Worm (Caenorhabditis elegans) whole organism, young adult: ENCODE data around the gene rips-1.

ENCODE experiments used
- B0019.2 ChIP-seq: fragments of 200-800 bp; sonication (Bioruptor generic); conservative IDR thresholded peaks from 2 replicates; pipeline ENCODE4 v1.3.6; 2022; ENCODE audit warnings: missing genetic modification reagents, missing genetic modification characterization, missing compliant biosample characterization
- C17E4.6 ChIP-seq: fragments of 200-800 bp; sonication (Bioruptor generic); IDR thresholded peaks from 2 replicates; pipeline ENCODE4 v1.3.6; 2022; ENCODE audit warnings: missing genetic modification reagents, missing genetic modification characterization, missing compliant biosample characterization
- F22D6.2 ChIP-seq: sonication (generic microtip); optimal IDR thresholded peaks from 2 replicates; lab custom pipeline; 2016; ENCODE audit warnings: mild to moderate bottlenecking, missing genetic modification characterization, missing compliant biosample characterization
- F33H1.4 ChIP-seq: fragments of 200-800 bp; sonication (Bioruptor generic); IDR thresholded peaks from 2 replicates; pipeline ENCODE4 v1.3.6; 2022; ENCODE audit warnings: missing genetic modification reagents, missing genetic modification characterization, missing compliant biosample characterization
- F52B5.7 ChIP-seq: sonication (generic microtip); optimal IDR thresholded peaks from 2 replicates; lab custom pipeline; 2016; ENCODE audit warnings: mild to moderate bottlenecking, missing genetic modification characterization, missing compliant biosample characterization
- F57A8.1 ChIP-seq: fragments of 200-800 bp; sonication (Bioruptor generic); optimal IDR thresholded peaks from 2 replicates; lab custom pipeline; 2018; ENCODE audit warnings: mild to moderate bottlenecking, missing genetic modification characterization, moderate library complexity, missing compliant biosample characterization
- T07F8.4 ChIP-seq: sonication (generic microtip); optimal IDR thresholded peaks from 2 replicates; lab custom pipeline; 2016; ENCODE audit warnings: mild to moderate bottlenecking, missing genetic modification characterization, moderate library complexity, missing compliant biosample characterization
- Y53G8AR.9 ChIP-seq: fragments of 200-800 bp; sonication (Bioruptor generic); conservative IDR thresholded peaks from 2 replicates; pipeline ENCODE4 v1.3.6; 2022; ENCODE audit warnings: missing genetic modification reagents, missing genetic modification characterization, missing compliant biosample characterization
- ZK185.1 ChIP-seq: sonication (generic microtip); optimal IDR thresholded peaks from 2 replicates; lab custom pipeline; 2016; ENCODE audit warnings: mild to moderate bottlenecking, missing genetic modification characterization, missing compliant biosample characterization; ENCODE audit not compliant: poor library complexity, severe bottlenecking
- athp-1 ChIP-seq: sonication (generic microtip); optimal IDR thresholded peaks from 2 replicates; lab custom pipeline; 2017; ENCODE audit warnings: mild to moderate bottlenecking, missing genetic modification characterization, missing compliant biosample characterization
- attf-3 ChIP-seq: fragments of 200-800 bp; sonication (Bioruptor generic); conservative IDR thresholded peaks from 2 replicates; pipeline ENCODE4 v1.3.6; 2022; ENCODE audit warnings: missing genetic modification reagents, missing genetic modification characterization, missing compliant biosample characterization
- attf-5 ChIP-seq: fragments of 200-800 bp; sonication (Bioruptor generic); optimal IDR thresholded peaks from 2 replicates; lab custom pipeline; 2018; ENCODE audit warnings: mild to moderate bottlenecking, missing genetic modification characterization, missing compliant biosample characterization
- bed-2 ChIP-seq: fragments of 200-800 bp; sonication (Bioruptor generic); IDR thresholded peaks from 2 replicates; pipeline ENCODE4 v1.3.6; 2022; ENCODE audit warnings: missing genetic modification reagents, missing genetic modification characterization, missing compliant biosample characterization
- ccch-3 ChIP-seq: fragments of 200-800 bp; sonication (Bioruptor generic); optimal IDR thresholded peaks from 2 replicates; lab custom pipeline; 2018; ENCODE audit warnings: mild to moderate bottlenecking, missing genetic modification characterization, missing compliant biosample characterization
- ceh-27 ChIP-seq: fragments of 200-800 bp; sonication (Bioruptor generic); optimal IDR thresholded peaks from 2 replicates; lab custom pipeline; 2018; ENCODE audit warnings: mild to moderate bottlenecking, missing genetic modification characterization, moderate library complexity, missing compliant biosample characterization
- ceh-91 ChIP-seq: fragments of 200-800 bp; sonication (Bioruptor generic); IDR thresholded peaks from 2 replicates; pipeline ENCODE4 v1.3.6; 2022; ENCODE audit warnings: missing genetic modification reagents, missing genetic modification characterization, missing compliant biosample characterization
- die-1 ChIP-seq: sonication (generic microtip); optimal IDR thresholded peaks from 2 replicates; lab custom pipeline; 2016; ENCODE audit warnings: missing genotype, mild to moderate bottlenecking, missing genetic modification characterization, missing compliant biosample characterization
- egl-18 ChIP-seq: fragments of 200-800 bp; sonication (Bioruptor generic); IDR thresholded peaks from 2 replicates; pipeline ENCODE4 v1.3.6; 2022; ENCODE audit warnings: missing genetic modification reagents, missing genetic modification characterization, missing compliant biosample characterization
- egl-44 ChIP-seq: fragments of 200-800 bp; sonication (Bioruptor generic); IDR thresholded peaks from 2 replicates; pipeline ENCODE4 v1.3.6; 2022; ENCODE audit warnings: missing genetic modification reagents, missing genetic modification characterization, missing compliant biosample characterization
- hlh-12 ChIP-seq: sonication (generic microtip); optimal IDR thresholded peaks from 2 replicates; lab custom pipeline; 2016; ENCODE audit warnings: missing genetic modification characterization, missing compliant biosample characterization
- hlh-26 ChIP-seq: fragments of 200-800 bp; sonication (Bioruptor generic); conservative IDR thresholded peaks from 2 replicates; pipeline ENCODE4 v1.3.6; 2022; ENCODE audit warnings: missing genetic modification reagents, missing genetic modification characterization, missing compliant biosample characterization
- let-526 ChIP-seq: fragments of 200-800 bp; sonication (Bioruptor generic); IDR thresholded peaks from 2 replicates; pipeline ENCODE4 v1.3.6; 2022; ENCODE audit warnings: missing genetic modification reagents, missing genetic modification characterization, missing compliant biosample characterization
- let-607 ChIP-seq, 2 experiments: fragments of 200-800 bp in 1 of 2; sonication (Bioruptor generic) in 1 of 2; sonication (generic microtip) in 1 of 2; optimal IDR thresholded peaks; 2 replicates each; lab custom pipeline; 2016 to 2018; ENCODE audit warnings: mild to moderate bottlenecking in 2 of 2, missing compliant biosample characterization in 2 of 2, missing genetic modification characterization in 2 of 2, moderate library complexity in 2 of 2, missing genotype in 1 of 2
- madf-10 ChIP-seq: sonication (generic microtip); optimal IDR thresholded peaks from 2 replicates; lab custom pipeline; 2016; ENCODE audit warnings: mild to moderate bottlenecking, missing genetic modification characterization, missing compliant biosample characterization
- madf-3 ChIP-seq: fragments of 200-800 bp; sonication (Bioruptor generic); IDR thresholded peaks from 2 replicates; pipeline ENCODE4 v1.3.6; 2022; ENCODE audit warnings: missing genetic modification reagents, missing genetic modification characterization, missing compliant biosample characterization
- madf-6 ChIP-seq: fragments of 200-800 bp; sonication (Bioruptor generic); IDR thresholded peaks from 2 replicates; pipeline ENCODE4 v1.3.6; 2022; ENCODE audit warnings: missing genetic modification reagents, missing genetic modification characterization, missing compliant biosample characterization
- nfyb-1 ChIP-seq: fragments of 200-800 bp; sonication (Bioruptor generic); IDR thresholded peaks from 2 replicates; pipeline ENCODE4 v1.3.6; 2022; ENCODE audit warnings: missing genetic modification reagents, missing genetic modification characterization, missing compliant biosample characterization
- nhr-120 ChIP-seq: fragments of 200-800 bp; sonication (Bioruptor generic); IDR thresholded peaks from 2 replicates; pipeline ENCODE4 v1.3.6; 2022; ENCODE audit warnings: missing genetic modification characterization, missing compliant biosample characterization
- nhr-80 ChIP-seq: sonication (generic microtip); optimal IDR thresholded peaks from 2 replicates; lab custom pipeline; 2016; ENCODE audit warnings: missing genetic modification characterization, missing compliant biosample characterization
- nhr-90 ChIP-seq: sonication (generic microtip); optimal IDR thresholded peaks from 2 replicates; lab custom pipeline; 2016; ENCODE audit warnings: missing genotype, mild to moderate bottlenecking, missing genetic modification characterization, missing compliant biosample characterization
- pbrm-1 ChIP-seq: fragments of 200-800 bp; sonication (Bioruptor generic); IDR thresholded peaks from 2 replicates; pipeline ENCODE4 v1.3.6; 2022; ENCODE audit warnings: missing genetic modification reagents, missing genetic modification characterization, missing compliant biosample characterization
- snpc-3.4 ChIP-seq: sonication (generic microtip); optimal IDR thresholded peaks from 2 replicates; lab custom pipeline; 2017; ENCODE audit warnings: missing genetic modification characterization, mild to moderate bottlenecking, missing compliant biosample characterization, antibody characterized with exemption, moderate library complexity, missing genotype, missing genetic modification reagents
- snpc-4 ChIP-seq, 5 experiments: fragments of 150-350 bp in 1 of 5; sonication (generic microtip) in 4 of 5; optimal IDR thresholded peaks; 2 replicates each; lab custom pipeline; 2014 to 2018; ENCODE audit warnings: missing genetic modification characterization in 5 of 5, missing biosample characterization in 3 of 5, antibody characterized with exemption in 2 of 5, mild to moderate bottlenecking in 2 of 5, missing compliant biosample characterization in 2 of 5, missing genotype in 2 of 5, moderate library complexity in 2 of 5, missing genetic modification reagents in 1 of 5
- sptf-2 ChIP-seq: fragments of 200-800 bp; sonication (Bioruptor generic); optimal IDR thresholded peaks from 2 replicates; lab custom pipeline; 2018; ENCODE audit warnings: mild to moderate bottlenecking, missing genetic modification characterization, missing compliant biosample characterization
- tlf-1 ChIP-seq: fragments of 200-800 bp; sonication (Bioruptor generic); optimal IDR thresholded peaks from 2 replicates; lab custom pipeline; 2018; ENCODE audit warnings: mild to moderate bottlenecking, missing genetic modification characterization, missing compliant biosample characterization
- unc-130 ChIP-seq: sonication (generic microtip); optimal IDR thresholded peaks from 2 replicates; lab custom pipeline; 2016; ENCODE audit warnings: missing genetic modification reagents, missing genetic modification characterization, missing compliant biosample characterization
- zfh-2 ChIP-seq: fragments of 200-800 bp; sonication (Bioruptor generic); conservative IDR thresholded peaks from 2 replicates; pipeline ENCODE4 v1.3.6; 2022; ENCODE audit warnings: missing genetic modification reagents, missing genetic modification characterization, missing compliant biosample characterization
- ztf-22 ChIP-seq: fragments of 200-800 bp; sonication (Bioruptor generic); optimal IDR thresholded peaks from 2 replicates; lab custom pipeline; 2018; ENCODE audit warnings: mild to moderate bottlenecking, missing genetic modification characterization, moderate library complexity, missing compliant biosample characterization
- ztf-26 ChIP-seq: sonication (generic microtip); optimal IDR thresholded peaks from 2 replicates; lab custom pipeline; 2017; ENCODE audit warnings: missing genetic modification characterization, missing compliant biosample characterization

Gene rips-1

ce11 chrV:3807846-3808245 lies 36.0 kb downstream of the rips-1 start:
- TF ChIP-seq attf-5 (GFP tag; lab: Kevin White, UChicago) (no peak), C17E4.6 (GFP tag; lab: Robert Waterston, UW) (no peak), hlh-12 (tag; lab: Kevin White, UChicago) (no peak), ceh-91 (no peak)

ce11 chrV:3808336-3808735 lies 36.5 kb downstream of the rips-1 start, which contains the start of gene srw-6:
srw-6 (plus strand) TSS chrV:3808636.
- TF ChIP-seq Y53G8AR.9 (GFP tag; lab: Robert Waterston, UW) (no peak), nhr-80 (tag; lab: Kevin White, UChicago) (no peak), hlh-26 (GFP tag; lab: Robert Waterston, UW) (no peak), ztf-22 (GFP tag; lab: Kevin White, UChicago) (no peak), madf-10 (tag; lab: Kevin White, UChicago) (no peak), T07F8.4 (tag; lab: Kevin White, UChicago) (no peak), unc-130 (GFP tag; lab: Kevin White, UChicago) (no peak), snpc-3.4 (no peak), ceh-27 (GFP tag; lab: Kevin White, UChicago) (no peak), ccch-3 (GFP tag; lab: Kevin White, UChicago) (no peak), madf-3 (GFP tag; lab: Robert Waterston, UW) (no peak), F22D6.2 (no peak), B0019.2 (no peak), attf-3 (GFP tag; lab: Robert Waterston, UW) (no peak), ztf-26 (tag; lab: Kevin White, UChicago) (no peak), tlf-1 (no peak), zfh-2 (GFP tag; lab: Robert Waterston, UW) (no peak), pbrm-1 (GFP tag; lab: Robert Waterston, UW) (no peak)

- TF ChIP-seq athp-1 (tag; lab: Kevin White, UChicago) = no peak
- no peak for TF ChIP-seq bed-2
- TF ChIP-seq F33H1.4 (GFP tag; lab: Robert Waterston, UW) = no peak
- no peak for TF ChIP-seq F57A8.1 (GFP tag; lab: Kevin White, UChicago)
- TF ChIP-seq let-607 (tag; optimal IDR thresholded peaks at IDR 0.05; lab: Kevin White, UChicago) = no peak
- TF ChIP-seq die-1 = no peak
- TF ChIP-seq sptf-2 (GFP tag; lab: Kevin White, UChicago) = no peak
- no peak for TF ChIP-seq snpc-4 (GFP tag; optimal IDR thresholded peaks at IDR 0.05; lab: Kevin White, UChicago)
- no peak for TF ChIP-seq snpc-4 (tag; optimal IDR thresholded peaks at IDR 0.05; lab: Kevin White, UChicago)
- no peak for TF ChIP-seq nhr-90 (tag; lab: Kevin White, UChicago)
- no peak for TF ChIP-seq F52B5.7
- TF ChIP-seq ZK185.1 (tag; lab: Kevin White, UChicago) = no peak
- no peak for TF ChIP-seq madf-6 (GFP tag; lab: Robert Waterston, UW)
- TF ChIP-seq nfyb-1 (GFP tag; lab: Robert Waterston, UW) = no peak
- no peak for TF ChIP-seq egl-18
- TF ChIP-seq hlh-26 (GFP tag; lab: Robert Waterston, UW) = no peak
- TF ChIP-seq nhr-120 = no peak
- TF ChIP-seq egl-44 (GFP tag; lab: Robert Waterston, UW) = no peak
- no peak for TF ChIP-seq let-526 (GFP tag; lab: Robert Waterston, UW)
Observed at ce11 chrV:3810035-3810434, 38.2 kb downstream of the rips-1 start.
